Worm (Caenorhabditis elegans): ENCODE results near the gene R13A1.3.

DNA sequence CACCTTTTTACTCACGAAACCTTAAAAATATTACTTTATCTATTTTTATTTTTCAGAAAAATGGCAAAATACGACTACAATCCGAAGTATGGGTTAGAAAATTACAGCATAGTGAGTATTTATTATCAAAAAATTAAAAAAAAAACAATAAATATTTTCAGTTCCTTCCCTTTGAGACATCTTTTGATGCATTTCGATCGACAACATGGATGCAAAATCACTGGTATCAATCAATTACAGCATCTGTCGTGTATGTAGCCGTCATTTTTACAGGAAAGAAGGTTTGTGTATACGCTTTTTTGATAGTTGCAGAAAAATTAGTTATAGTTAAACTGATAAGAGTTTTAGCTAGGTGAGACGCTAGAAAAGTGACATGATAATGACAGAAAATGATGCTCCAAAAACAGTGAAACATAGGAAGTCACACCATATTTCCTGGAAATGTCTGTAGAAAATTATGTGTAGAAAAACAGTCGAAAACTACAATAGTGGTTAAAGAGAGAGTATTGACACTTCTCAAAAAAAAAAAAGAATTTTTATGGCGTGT, 33.9 kb downstream of the R13A1.3 start, which contains the start of gene elo-3:
- TF ChIP-seq cnd-1 (tag; optimal IDR thresholded peaks at IDR 0.05) = no peak
- no peak for TF ChIP-seq sptf-1 (tag; optimal IDR thresholded peaks at IDR 0.05)
- TF ChIP-seq lin-32 (GFP tag; optimal IDR thresholded peaks at IDR 0.05) = no peak
- TF ChIP-seq mab-5 (tag; optimal IDR thresholded peaks at IDR 0.05) = no peak
- no peak for TF ChIP-seq blmp-1 (tag; optimal IDR thresholded peaks at IDR 0.05)
- TF ChIP-seq unc-62 (GFP tag; optimal IDR thresholded peaks at IDR 0.05) = no peak
- TF ChIP-seq elt-3 (tag; optimal IDR thresholded peaks at IDR 0.05) = no peak
- no peak for TF ChIP-seq nhr-28 (tag; optimal IDR thresholded peaks at IDR 0.05)
- TF ChIP-seq mep-1 (tag; optimal IDR thresholded peaks at IDR 0.05) = no peak
- TF ChIP-seq lsy-2 (tag; optimal IDR thresholded peaks at IDR 0.05) = no peak
